Fruit fly (Drosophila melanogaster): ENCODE data around the gene elg1.
A peak's percentile ranks its signal among the peaks of the same experiment; 100 is the strongest.

elg1 gene

dm6 chr3L:16178433-16178832, 46.6 kb downstream of the elg1 start (continued):
- TF ChIP-seq H15 (GFP tag; IDR thresholded peaks at IDR 0.05) (0 out of 3 replicates have a peak, but pooled peaks have one; percentile 34), CG11456 (GFP tag; IDR thresholded peaks at IDR 0.05) (no peak), Fer3 (tag; optimal IDR thresholded peaks at IDR 0.05) (no peak), CG13424 (tag; optimal IDR thresholded peaks at IDR 0.05) (no peak), HLH54F (GFP tag; optimal IDR thresholded peaks at IDR 0.05) (no peak), fd3F (GFP tag; optimal IDR thresholded peaks at IDR 0.05) (no peak), slp2 (GFP tag; optimal IDR thresholded peaks at IDR 0.05) (no peak)

dm6 chr3L:16181330-16181830, 49.6 kb downstream of the elg1 start:
- TF ChIP-seq gem (tag; optimal IDR thresholded peaks at IDR 0.05) (peak; percentile 19), CG10543 (GFP tag; optimal IDR thresholded peaks at IDR 0.05) (no peak), Blimp-1 (GFP tag; optimal IDR thresholded peaks at IDR 0.05) (peak; percentile 36), CG33213 (GFP tag; optimal IDR thresholded peaks at IDR 0.05) (no peak), NK7.1 (GFP tag; optimal IDR thresholded peaks at IDR 0.05) (no peak), ken (GFP tag; IDR thresholded peaks at IDR 0.05) (0 out of 3 replicates have a peak, but pooled peaks have one; percentile 40), bsh (GFP tag; optimal IDR thresholded peaks at IDR 0.05) (peak; percentile 10 to 20), ci (GFP tag; IDR thresholded peaks at IDR 0.05) (peak; percentile 39; the same call in 1 of the 3 replicates), Meics (GFP tag; optimal IDR thresholded peaks at IDR 0.05) (peak; percentile 22), Drgx (GFP tag; IDR thresholded peaks at IDR 0.05) (peak; percentile 77), fu2 (GFP tag; optimal IDR thresholded peaks at IDR 0.05) (no peak), CG31441 (GFP tag; IDR thresholded peaks at IDR 0.05) (0 out of 2 replicates have a peak, but pooled peaks have one; percentile 28), CG10979 (tag; optimal IDR thresholded peaks at IDR 0.05) (peak; percentile 64), CG2116 (GFP tag; optimal IDR thresholded peaks at IDR 0.05) (no peak), CG6689 (GFP tag; IDR thresholded peaks at IDR 0.05) (peak; percentile 15; the same call in 1 of the 2 replicates), phol (tag; optimal IDR thresholded peaks at IDR 0.05) (peak; percentile 74), Hr3 (GFP tag; optimal IDR thresholded peaks at IDR 0.05) (no peak), CG2678 (tag; optimal IDR thresholded peaks at IDR 0.05) (peak; percentile 42), Abd-B (GFP tag; optimal IDR thresholded peaks at IDR 0.05) (peak; percentile 48), trem (tag; optimal IDR thresholded peaks at IDR 0.05) (peak; percentile 53), dmrt11E (tag; optimal IDR thresholded peaks at IDR 0.05) (peak; percentile 19), nom (GFP tag; optimal IDR thresholded peaks at IDR 0.05) (peak; percentile 73), CG17359 (tag; optimal IDR thresholded peaks at IDR 0.05) (peak; percentile 30), Aef1 (GFP tag; IDR thresholded peaks at IDR 0.05) (no peak), CG1233 (GFP tag; optimal IDR thresholded peaks at IDR 0.05) (no peak), ash1 (GFP tag; optimal IDR thresholded peaks at IDR 0.05) (no peak), Xrp1 (GFP tag; IDR thresholded peaks at IDR 0.05) (peak; percentile 56; the same call in 1 of the 2 replicates), fd96Cb (tag; optimal IDR thresholded peaks at IDR 0.05) (peak; percentile 1), CG2712 (tag; optimal IDR thresholded peaks at IDR 0.05) (peak; percentile 0), Atf-2 (GFP tag; optimal IDR thresholded peaks at IDR 0.05) (no peak), lbe (GFP tag; optimal IDR thresholded peaks at IDR 0.05) (peak; percentile 0), CG7963 (GFP tag; IDR thresholded peaks at IDR 0.05; ENCODE audit: partially characterized antibody) (0 out of 3 replicates have a peak, but pooled peaks have one; percentile 29), CG9727 (GFP tag; optimal IDR thresholded peaks at IDR 0.05) (peak; percentile 8), stwl (tag; optimal IDR thresholded peaks at IDR 0.05) (peak; percentile 8), Sox102F (GFP tag; optimal IDR thresholded peaks at IDR 0.05) (peak; percentile 17), bcd (GFP tag; optimal IDR thresholded peaks at IDR 0.05) (peak; percentile 15), Med (GFP tag) (peak; percentile 15), CG4424 (GFP tag; optimal IDR thresholded peaks at IDR 0.05) (peak; percentile 16), nmo (GFP tag; optimal IDR thresholded peaks at IDR 0.05) (peak; percentile 75), row (GFP tag; IDR thresholded peaks at IDR 0.05) (no peak), D19A (tag; optimal IDR thresholded peaks at IDR 0.05) (peak; percentile 6)
